Worm (Caenorhabditis elegans): ENCODE data around the gene ZC513.3.

ZC513.3 gene

ce11 chrV:8024752-8025151, 22.1 kb upstream of the ZC513.3 start, which contains the start of gene F43H9.3:
F43H9.3 (minus strand) TSS chrV:8024940.
- no peak for TF ChIP-seq W03F9.2 (tag; optimal IDR thresholded peaks at IDR 0.05)
- no peak for TF ChIP-seq him-1 (tag; optimal IDR thresholded peaks at IDR 0.05)

ce11 chrV:8025259-8025658, 21.5 kb upstream of the ZC513.3 start:
- no peak for TF ChIP-seq him-1 (tag; optimal IDR thresholded peaks at IDR 0.05)
- TF ChIP-seq dao-5 (tag; optimal IDR thresholded peaks at IDR 0.05): no peak
- TF ChIP-seq W03F9.2 (tag; optimal IDR thresholded peaks at IDR 0.05): no peak

- TF ChIP-seq dao-5 (tag; optimal IDR thresholded peaks at IDR 0.05) (no peak), him-1 (tag; optimal IDR thresholded peaks at IDR 0.05) (no peak), W03F9.2 (tag; optimal IDR thresholded peaks at IDR 0.05) (no peak)
These were observed 20.5 kb upstream of the ZC513.3 start, which contains the start of gene F43H9.4 for ce11 chrV:8026343-8026742. F43H9.4 (plus strand) TSS chrV:8026708.

ce11 chrV:8027429-8028142, 19.2 kb upstream of the ZC513.3 start:
- TF ChIP-seq dao-5 (tag; optimal IDR thresholded peaks at IDR 0.05) (no peak), him-1 (tag; optimal IDR thresholded peaks at IDR 0.05) (no peak), W03F9.2 (tag; optimal IDR thresholded peaks at IDR 0.05) (no peak)

ce11 chrV:8028825-8029489, 17.8 kb upstream of the ZC513.3 start, which contains the start of gene oma-2:
oma-2 (plus strand) TSS chrV:8029439.
- no peak for TF ChIP-seq W03F9.2 (tag; optimal IDR thresholded peaks at IDR 0.05)
- TF ChIP-seq him-1 (tag; optimal IDR thresholded peaks at IDR 0.05): no peak
- TF ChIP-seq dao-5 (tag; optimal IDR thresholded peaks at IDR 0.05): no peak

ce11 chrV:8031121-8031520, 15.7 kb upstream of the ZC513.3 start, which contains the start of gene vars-1:
vars-1 (plus strand) TSS chrV:8031411.
- TF ChIP-seq dao-5 (tag; optimal IDR thresholded peaks at IDR 0.05): no peak
- no peak for TF ChIP-seq W03F9.2 (tag; optimal IDR thresholded peaks at IDR 0.05)
- TF ChIP-seq him-1 (tag; optimal IDR thresholded peaks at IDR 0.05): no peak

- no peak for TF ChIP-seq dao-5 (tag; optimal IDR thresholded peaks at IDR 0.05)
- no peak for TF ChIP-seq W03F9.2 (tag; optimal IDR thresholded peaks at IDR 0.05)
These were observed 12.0 kb upstream of the ZC513.3 start, which contains the start of gene algn-12 for ce11 chrV:8034811-8035210. algn-12 (plus strand) TSS chrV:8035111.

- no peak for TF ChIP-seq him-1 (tag; optimal IDR thresholded peaks at IDR 0.05)
- no peak for TF ChIP-seq dao-5 (tag; optimal IDR thresholded peaks at IDR 0.05)
- TF ChIP-seq W03F9.2 (tag; optimal IDR thresholded peaks at IDR 0.05): no peak
These were observed 10.9 kb upstream of the ZC513.3 start, which contains the start of gene ZC513.14 for ce11 chrV:8035947-8036346. ZC513.14 (minus strand) TSS chrV:8036047.

ce11 chrV:8039085-8039525, 7.7 kb upstream of the ZC513.3 start:
- no peak for TF ChIP-seq dao-5 (tag; optimal IDR thresholded peaks at IDR 0.05)

ce11 chrV:8039606-8040005, 7.2 kb upstream of the ZC513.3 start:
- TF ChIP-seq W03F9.2 (tag; optimal IDR thresholded peaks at IDR 0.05): no peak
- TF ChIP-seq him-1 (tag; optimal IDR thresholded peaks at IDR 0.05): no peak
- TF ChIP-seq dao-5 (tag; optimal IDR thresholded peaks at IDR 0.05): no peak

- TF ChIP-seq him-1 (tag; optimal IDR thresholded peaks at IDR 0.05) (no peak), W03F9.2 (tag; optimal IDR thresholded peaks at IDR 0.05) (no peak), dao-5 (tag; optimal IDR thresholded peaks at IDR 0.05) (no peak)
These were observed 6.3 kb upstream of the ZC513.3 start for ce11 chrV:8040247-8041084.

- no peak for TF ChIP-seq W03F9.2 (tag; optimal IDR thresholded peaks at IDR 0.05)
- TF ChIP-seq dao-5 (tag; optimal IDR thresholded peaks at IDR 0.05): no peak
- TF ChIP-seq him-1 (tag; optimal IDR thresholded peaks at IDR 0.05): no peak
These were observed 5.4 kb upstream of the ZC513.3 start for ce11 chrV:8041336-8041868.

ce11 chrV:8043664-8044063, 3.1 kb upstream of the ZC513.3 start:
- TF ChIP-seq W03F9.2 (tag; optimal IDR thresholded peaks at IDR 0.05) (no peak), him-1 (tag; optimal IDR thresholded peaks at IDR 0.05) (no peak), dao-5 (tag; optimal IDR thresholded peaks at IDR 0.05) (no peak)

Measured in whole organism, L4/young adult.